Worm (Caenorhabditis elegans): ENCODE measurements around the gene nhr-227.

The nhr-227 gene

ce11 chrV:2266958-2267357 lies 18.3 kb upstream of the nhr-227 start, which contains the start of gene nhr-275:
TSS of gene nhr-275 (minus strand) at chrV:2267058.
- TF ChIP-seq W03F9.2 (tag; optimal IDR thresholded peaks at IDR 0.05) (no peak), dao-5 (tag; optimal IDR thresholded peaks at IDR 0.05) (no peak), him-1 (tag; optimal IDR thresholded peaks at IDR 0.05) (no peak)

ce11 chrV:2271750-2272149 lies 13.5 kb upstream of the nhr-227 start, which contains the start of gene Y5H2A.1:
TSS of gene Y5H2A.1 (minus strand) at chrV:2271850.
- no peak for TF ChIP-seq him-1 (tag; optimal IDR thresholded peaks at IDR 0.05)
- TF ChIP-seq W03F9.2 (tag; optimal IDR thresholded peaks at IDR 0.05), result no peak
- no peak for TF ChIP-seq dao-5 (tag; optimal IDR thresholded peaks at IDR 0.05)

ce11 chrV:2274253-2274892 lies 10.9 kb upstream of the nhr-227 start, which contains the start of the genes Y5H2A.4 and abu-4:
TSS of gene Y5H2A.4 (minus strand) at chrV:2274353.
TSS of gene abu-4 (plus strand) at chrV:2274842.
- TF ChIP-seq W03F9.2 (tag; optimal IDR thresholded peaks at IDR 0.05) (no peak), dao-5 (tag; optimal IDR thresholded peaks at IDR 0.05) (no peak), him-1 (tag; optimal IDR thresholded peaks at IDR 0.05) (no peak)

- TF ChIP-seq W03F9.2 (tag; optimal IDR thresholded peaks at IDR 0.05), result no peak
- no peak for TF ChIP-seq dao-5 (tag; optimal IDR thresholded peaks at IDR 0.05)
- TF ChIP-seq him-1 (tag; optimal IDR thresholded peaks at IDR 0.05), result no peak
Measured at ce11 chrV:2277260-2277659, 8.0 kb upstream of the nhr-227 start.

ce11 chrV:2278052-2278451 lies 7.2 kb upstream of the nhr-227 start, which contains the start of gene nhr-59:
TSS of gene nhr-59 (minus strand) at chrV:2278265.
- no peak for TF ChIP-seq W03F9.2 (tag; optimal IDR thresholded peaks at IDR 0.05)
- no peak for TF ChIP-seq dao-5 (tag; optimal IDR thresholded peaks at IDR 0.05)
- no peak for TF ChIP-seq him-1 (tag; optimal IDR thresholded peaks at IDR 0.05)

- TF ChIP-seq him-1 (tag; optimal IDR thresholded peaks at IDR 0.05), result no peak
- no peak for TF ChIP-seq W03F9.2 (tag; optimal IDR thresholded peaks at IDR 0.05)
- no peak for TF ChIP-seq dao-5 (tag; optimal IDR thresholded peaks at IDR 0.05)
Measured at ce11 chrV:2278543-2278942, 6.7 kb upstream of the nhr-227 start, which contains the start of gene fbxa-137. TSS of gene fbxa-137 (plus strand) at chrV:2278816.

- peak; percentile 17 for TF ChIP-seq W03F9.2 (tag; optimal IDR thresholded peaks at IDR 0.05)
- TF ChIP-seq him-1 (tag; optimal IDR thresholded peaks at IDR 0.05), result no peak
- no peak for TF ChIP-seq dao-5 (tag; optimal IDR thresholded peaks at IDR 0.05)
Measured at ce11 chrV:2281499-2281898, 3.7 kb upstream of the nhr-227 start, which contains the start of gene nhr-228. TSS of gene nhr-228 (plus strand) at chrV:2281759.

- TF ChIP-seq dao-5 (tag; optimal IDR thresholded peaks at IDR 0.05) (no peak), him-1 (tag; optimal IDR thresholded peaks at IDR 0.05) (no peak), W03F9.2 (tag; optimal IDR thresholded peaks at IDR 0.05) (no peak)
Measured at ce11 chrV:2290329-2290728, 5.1 kb downstream of the nhr-227 start, which contains the start of gene nhr-225. TSS of gene nhr-225 (minus strand) at chrV:2290474.

- TF ChIP-seq W03F9.2 (tag; optimal IDR thresholded peaks at IDR 0.05) (no peak), him-1 (tag; optimal IDR thresholded peaks at IDR 0.05) (no peak), dao-5 (tag; optimal IDR thresholded peaks at IDR 0.05) (no peak)
Measured at ce11 chrV:2292240-2292639, 7.0 kb downstream of the nhr-227 start, which contains the start of gene nhr-115. TSS of gene nhr-115 (plus strand) at chrV:2292540.

ce11 chrV:2294577-2294976 lies 9.3 kb downstream of the nhr-227 start, which contains the start of gene nhr-226:
TSS of gene nhr-226 (plus strand) at chrV:2294877.
- TF ChIP-seq W03F9.2 (tag; optimal IDR thresholded peaks at IDR 0.05) (no peak), dao-5 (tag; optimal IDR thresholded peaks at IDR 0.05) (no peak), him-1 (tag; optimal IDR thresholded peaks at IDR 0.05) (no peak)

ce11 chrV:2300905-2301304 lies 15.7 kb downstream of the nhr-227 start, which contains the start of gene Y19D10B.8:
TSS of gene Y19D10B.8 (minus strand) at chrV:2301005.
- no peak for TF ChIP-seq W03F9.2 (tag; optimal IDR thresholded peaks at IDR 0.05)
- TF ChIP-seq him-1 (tag; optimal IDR thresholded peaks at IDR 0.05), result no peak
- no peak for TF ChIP-seq dao-5 (tag; optimal IDR thresholded peaks at IDR 0.05)

ce11 chrV:2303775-2304174 lies 18.5 kb downstream of the nhr-227 start, which contains the start of gene irld-15:
TSS of gene irld-15 (minus strand) at chrV:2303875.
- TF ChIP-seq dao-5 (tag; optimal IDR thresholded peaks at IDR 0.05), result no peak
- no peak for TF ChIP-seq him-1 (tag; optimal IDR thresholded peaks at IDR 0.05)
- no peak for TF ChIP-seq W03F9.2 (tag; optimal IDR thresholded peaks at IDR 0.05)

ce11 chrV:2306383-2306782 lies 21.2 kb downstream of the nhr-227 start:
- TF ChIP-seq him-1 (tag; optimal IDR thresholded peaks at IDR 0.05), result no peak
- TF ChIP-seq W03F9.2 (tag; optimal IDR thresholded peaks at IDR 0.05), result no peak
- no peak for TF ChIP-seq dao-5 (tag; optimal IDR thresholded peaks at IDR 0.05)

ce11 chrV:2308246-2308645 lies 23.0 kb downstream of the nhr-227 start:
- TF ChIP-seq him-1 (tag; optimal IDR thresholded peaks at IDR 0.05) (no peak), W03F9.2 (tag; optimal IDR thresholded peaks at IDR 0.05) (no peak), dao-5 (tag; optimal IDR thresholded peaks at IDR 0.05) (no peak)
